Worm (Caenorhabditis elegans) whole organism, L1 larva: Measurements from ENCODE around the gene F56D5.3.

Source experiments
- C04F5.9 ChIP-seq: sonication (generic microtip); optimal IDR thresholded peaks from 2 replicates; lab custom pipeline; 2016; ENCODE audit warnings: missing genetic modification characterization, missing compliant biosample characterization
- C16A3.4 ChIP-seq: fragments of 150-350 bp; optimal IDR thresholded peaks from 2 replicates; lab custom pipeline; 2014; ENCODE audit warnings: missing biosample characterization, missing genetic modification characterization
- C34B4.2 ChIP-seq: sonication (generic microtip); optimal IDR thresholded peaks from 2 replicates; lab custom pipeline; 2017; ENCODE audit warnings: mild to moderate bottlenecking, missing genetic modification characterization, missing compliant biosample characterization
- F16B12.6 ChIP-seq: fragments of 150-350 bp; optimal IDR thresholded peaks from 2 replicates; lab custom pipeline; 2014; ENCODE audit warnings: missing biosample characterization, missing genetic modification characterization
- Y116A8C.19 ChIP-seq: sonication (generic microtip); optimal IDR thresholded peaks from 2 replicates; lab custom pipeline; 2016; ENCODE audit warnings: missing compliant biosample characterization, missing genetic modification characterization, borderline replicate concordance
- ceh-8 ChIP-seq: fragments of 200-800 bp; sonication (Bioruptor generic); optimal IDR thresholded peaks from 2 replicates; lab custom pipeline; 2018; ENCODE audit warnings: mild to moderate bottlenecking, missing genetic modification characterization, moderate library complexity, missing compliant biosample characterization
- ces-1 ChIP-seq: fragments of 150-350 bp; optimal IDR thresholded peaks from 2 replicates; lab custom pipeline; 2014; ENCODE audit warnings: missing biosample characterization, missing genetic modification reagents, missing genetic modification characterization
- dsc-1 ChIP-seq: sonication (generic microtip); optimal IDR thresholded peaks from 2 replicates; lab custom pipeline; 2016; ENCODE audit warnings: mild to moderate bottlenecking, missing genetic modification characterization, missing compliant biosample characterization
- efl-1 ChIP-seq, 4 experiments: fragments of 150-350 bp; optimal IDR thresholded peaks in 3 of 4; peaks in 1 of 4; 1 replicate in 1 of 4; 2 replicates in 3 of 4; lab custom pipeline; 2014; ENCODE audit warnings: missing biosample characterization in 2 of 4, missing genetic modification characterization in 2 of 4, missing genetic modification reagents in 2 of 4
- efl-3 ChIP-seq: fragments of 200-800 bp; sonication (Bioruptor generic); optimal IDR thresholded peaks from 2 replicates; lab custom pipeline; 2018; ENCODE audit warnings: mild to moderate bottlenecking, missing genetic modification characterization, missing compliant biosample characterization
- egl-13 ChIP-seq: sonication (generic microtip); optimal IDR thresholded peaks from 2 replicates; lab custom pipeline; 2016; ENCODE audit warnings: missing genotype, missing genetic modification reagents, missing genetic modification characterization, missing compliant biosample characterization
- elt-2 ChIP-seq: sonication (generic microtip); optimal IDR thresholded peaks from 2 replicates; lab custom pipeline; 2016; ENCODE audit warnings: missing genetic modification characterization, mild to moderate bottlenecking, inconsistent platforms, missing compliant biosample characterization, missing genetic modification reagents
- fkh-8 ChIP-seq: sonication (generic microtip); optimal IDR thresholded peaks from 2 replicates; lab custom pipeline; 2016; ENCODE audit warnings: mild to moderate bottlenecking, missing genetic modification characterization, missing compliant biosample characterization
- grh-1 ChIP-seq: fragments of 200-800 bp; sonication (Bioruptor generic); IDR thresholded peaks from 2 replicates; pipeline ENCODE4 v1.3.6; 2022; ENCODE audit warnings: missing genetic modification reagents, missing genetic modification characterization, missing compliant biosample characterization
- hpl-2 ChIP-seq: fragments of 150-350 bp; optimal IDR thresholded peaks from 2 replicates; lab custom pipeline; 2014; ENCODE audit warnings: missing biosample characterization, missing genetic modification reagents, missing genetic modification characterization
- isw-1 ChIP-seq: fragments of 200-800 bp; sonication (Bioruptor generic); IDR thresholded peaks from 2 replicates; pipeline ENCODE4 v1.3.6; 2022; ENCODE audit warnings: missing genetic modification characterization, missing compliant biosample characterization
- lin-15B ChIP-seq: fragments of 150-350 bp; sonication (generic microtip); optimal IDR thresholded peaks from 3 replicates; lab custom pipeline; 2014; ENCODE audit warnings: missing biosample characterization, missing genetic modification characterization
- lin-35 ChIP-seq, 2 experiments: fragments of 150-350 bp; optimal IDR thresholded peaks; 2 replicates each; lab custom pipeline; 2014; ENCODE audit warnings: missing biosample characterization in 2 of 2, missing genetic modification characterization in 2 of 2, missing genetic modification reagents in 2 of 2
- lir-3 ChIP-seq: sonication (generic microtip); optimal IDR thresholded peaks from 2 replicates; lab custom pipeline; 2016; ENCODE audit warnings: mild to moderate bottlenecking, missing genetic modification characterization, moderate library complexity, missing compliant biosample characterization; ENCODE audit not compliant: poor library complexity
- mdl-1 ChIP-seq, 2 experiments: fragments of 150-350 bp; optimal IDR thresholded peaks; 2 replicates each; lab custom pipeline; 2014 to 2017; ENCODE audit warnings: missing biosample characterization in 2 of 2, missing genetic modification characterization in 2 of 2, inconsistent platforms in 1 of 2
- nhr-20 ChIP-seq: sonication (generic microtip); optimal IDR thresholded peaks from 2 replicates; lab custom pipeline; 2016; ENCODE audit warnings: mild to moderate bottlenecking, missing genetic modification characterization, missing compliant biosample characterization
- nhr-28 ChIP-seq: fragments of 150-350 bp; optimal IDR thresholded peaks from 2 replicates; lab custom pipeline; 2014; ENCODE audit warnings: missing biosample characterization, missing genetic modification characterization
- nhr-77 ChIP-seq: fragments of 150-350 bp; optimal IDR thresholded peaks from 2 replicates; lab custom pipeline; 2014; ENCODE audit warnings: missing biosample characterization, missing genetic modification characterization
- nhr-85 ChIP-seq: sonication (generic microtip); peaks from one replicate; lab custom pipeline; 2016; ENCODE audit warnings: missing genetic modification characterization, inconsistent platforms, missing compliant biosample characterization
- nhr-90 ChIP-seq: sonication (generic microtip); optimal IDR thresholded peaks from 2 replicates; lab custom pipeline; 2016; ENCODE audit warnings: mild to moderate bottlenecking, missing genetic modification characterization, missing compliant biosample characterization; ENCODE audit not compliant: poor library complexity
- pag-3 ChIP-seq: sonication (generic microtip); optimal IDR thresholded peaks from 2 replicates; lab custom pipeline; 2017; ENCODE audit warnings: missing genetic modification characterization, mild to moderate bottlenecking, missing compliant biosample characterization, antibody characterized with exemption, borderline replicate concordance; ENCODE audit not compliant: insufficient read depth
- rnt-1 ChIP-seq: sonication (generic microtip); optimal IDR thresholded peaks from 2 replicates; lab custom pipeline; 2016; ENCODE audit warnings: mild to moderate bottlenecking, missing genetic modification characterization, moderate library complexity, missing compliant biosample characterization
- skn-1 ChIP-seq: fragments of 150-350 bp; optimal IDR thresholded peaks from 2 replicates; lab custom pipeline; 2014; ENCODE audit warnings: missing biosample characterization, missing genetic modification characterization
- snpc-4 ChIP-seq: fragments of 150-350 bp; optimal IDR thresholded peaks from 2 replicates; lab custom pipeline; 2014; ENCODE audit warnings: missing biosample characterization, missing genetic modification characterization
- tlp-1 ChIP-seq: fragments of 150-350 bp; optimal IDR thresholded peaks from 2 replicates; lab custom pipeline; 2014; ENCODE audit warnings: missing biosample characterization, missing genetic modification characterization
- unc-30 ChIP-seq: sonication (generic microtip); optimal IDR thresholded peaks from 2 replicates; lab custom pipeline; 2017; ENCODE audit warnings: missing biosample characterization, missing genetic modification characterization
- unc-98 ChIP-seq: fragments of 200-800 bp; sonication (Bioruptor generic); IDR thresholded peaks from 2 replicates; pipeline ENCODE4 v1.3.6; 2022; ENCODE audit warnings: missing genetic modification characterization, missing compliant biosample characterization
- ztf-11 ChIP-seq, 2 experiments: sonication (generic microtip); optimal IDR thresholded peaks; 2 replicates each; lab custom pipeline; 2016 to 2017; ENCODE audit warnings: missing genetic modification characterization in 2 of 2, missing biosample characterization in 1 of 2, missing compliant biosample characterization in 1 of 2

Gene F56D5.3

DNA sequence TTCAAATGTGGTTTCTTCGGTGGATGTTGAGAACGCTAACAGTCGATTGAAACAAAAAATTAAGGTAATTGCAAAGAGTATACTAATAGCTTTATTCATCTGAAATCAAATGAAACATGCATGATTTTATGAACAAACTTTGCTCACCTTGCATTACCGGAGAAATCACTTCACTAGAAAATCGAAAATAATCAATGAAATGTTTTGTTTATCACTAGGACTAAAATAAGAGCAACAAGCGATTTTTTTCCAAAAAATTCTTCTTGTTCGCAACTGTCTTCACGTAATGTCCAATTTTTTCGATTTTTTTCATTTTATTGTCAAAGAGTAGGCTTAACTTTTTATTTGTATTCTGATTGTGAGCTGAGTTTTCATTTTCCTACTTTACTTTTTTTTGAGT lies 25.0 kb downstream of the F56D5.3 start, which contains the start of gene F56D5.9:
TSS of gene F56D5.9 (minus strand) at position 101 of the 400 bp plus-strand sequence.
- TF ChIP-seq mdl-1 (tag; optimal IDR thresholded peaks at IDR 0.05; lab: Kevin White, UChicago) (no peak), tlp-1 (tag; lab: Kevin White, UChicago) (no peak), efl-1 (optimal IDR thresholded peaks at IDR 0.05; lab: Kevin White, UChicago) (no peak), efl-1 (GFP tag; optimal IDR thresholded peaks at IDR 0.05 in 1 of 2; lab: Kevin White, UChicago) (peak in 1 of 2 experiments; percentile 62), isw-1 (GFP tag; lab: Robert Waterston, UW) (no peak), C04F5.9 (tag; lab: Kevin White, UChicago) (no peak), snpc-4 (tag; lab: Kevin White, UChicago) (no peak)

DNA sequence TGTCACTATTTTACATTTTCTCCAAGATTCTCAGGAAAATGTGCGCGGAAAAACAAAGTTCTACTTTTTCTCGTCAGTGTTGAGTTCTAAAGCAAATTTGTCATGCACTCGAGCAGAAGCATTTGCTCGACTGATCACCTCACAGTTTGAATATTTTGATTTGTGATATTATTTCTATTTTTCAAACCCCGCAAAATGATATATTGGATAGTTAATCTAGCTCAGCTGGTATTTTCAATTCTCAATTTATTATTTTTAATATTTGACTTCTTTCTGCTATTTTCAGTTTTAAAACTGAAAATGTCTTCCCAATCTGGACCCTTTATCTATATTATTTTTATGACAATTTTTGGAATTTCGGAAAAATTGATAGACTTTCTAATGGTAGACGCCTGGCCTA lies 25.7 kb downstream of the F56D5.3 start, which contains the start of gene srxa-2:
TSS of gene srxa-2 (plus strand) at position 301 of the 400 bp plus-strand sequence.
- TF ChIP-seq fkh-8 (tag; lab: Kevin White, UChicago), result peak; percentile 7
- no peak for TF ChIP-seq snpc-4 (tag; lab: Kevin White, UChicago)

DNA sequence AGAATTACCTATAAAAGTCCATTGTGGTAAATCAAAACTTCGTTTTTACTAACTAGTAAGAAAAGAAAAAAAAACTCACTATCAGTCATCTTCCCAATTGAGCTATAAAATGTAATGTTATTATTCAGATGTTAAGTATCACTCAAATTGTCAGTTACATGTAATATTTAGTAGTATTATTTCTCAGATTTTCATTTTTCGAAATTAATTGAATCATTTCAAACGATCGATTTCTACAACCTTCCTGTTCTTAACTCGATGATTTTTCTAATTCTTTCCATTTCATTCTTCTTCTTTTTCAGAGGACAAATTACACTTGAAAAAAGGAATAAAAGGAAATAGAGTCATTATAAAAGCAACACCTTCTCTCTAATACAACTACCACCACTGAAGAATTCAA lies 30.6 kb downstream of the F56D5.3 start, which contains the start of gene F59B8.1:
TSS of gene F59B8.1 (plus strand) at position 301 of the 400 bp plus-strand sequence.
- TF ChIP-seq ceh-8 (GFP tag; lab: Kevin White, UChicago), result no peak
- TF ChIP-seq pag-3 (tag; lab: Kevin White, UChicago), result no peak
- TF ChIP-seq nhr-85 (tag; lab: Kevin White, UChicago), result no peak
- TF ChIP-seq egl-13, result no peak
- no peak for TF ChIP-seq nhr-20 (tag; lab: Kevin White, UChicago)
- TF ChIP-seq elt-2 (tag; lab: Kevin White, UChicago), result no peak
- no peak for TF ChIP-seq unc-30 (tag; lab: Kevin White, UChicago)
- no peak for TF ChIP-seq nhr-90 (tag; lab: Kevin White, UChicago)
- TF ChIP-seq F16B12.6 (tag; lab: Kevin White, UChicago), result no peak
- no peak for TF ChIP-seq unc-98 (GFP tag; lab: Robert Waterston, UW)
- TF ChIP-seq fkh-8 (tag; lab: Kevin White, UChicago), result no peak
- TF ChIP-seq C34B4.2 (tag; lab: Kevin White, UChicago), result no peak
- no peak for TF ChIP-seq lir-3
- TF ChIP-seq C16A3.4 (tag; lab: Kevin White, UChicago), result no peak
- TF ChIP-seq efl-3 (GFP tag; lab: Kevin White, UChicago), result no peak

ce11 chrIV:9432327-9432726 lies 34.9 kb downstream of the F56D5.3 start:
- TF ChIP-seq tlp-1 (tag; lab: Kevin White, UChicago) (no peak), egl-13 (no peak), F16B12.6 (tag; lab: Kevin White, UChicago) (no peak), efl-3 (GFP tag; lab: Kevin White, UChicago) (no peak), nhr-90 (tag; lab: Kevin White, UChicago) (no peak), Y116A8C.19 (no peak), efl-1 (optimal IDR thresholded peaks at IDR 0.05; lab: Kevin White, UChicago) (no peak), efl-1 (GFP tag; optimal IDR thresholded peaks at IDR 0.05 in 1 of 2; lab: Kevin White, UChicago) (peak in 1 of 2 experiments; percentile 65), ztf-11 (tag; optimal IDR thresholded peaks at IDR 0.05; lab: Kevin White, UChicago) (no peak), rnt-1 (tag; lab: Kevin White, UChicago) (no peak), skn-1 (tag; lab: Kevin White, UChicago) (no peak), lin-15B (no peak), C04F5.9 (tag; lab: Kevin White, UChicago) (no peak), fkh-8 (tag; lab: Kevin White, UChicago) (peak; percentile 6), ces-1 (GFP tag; lab: Kevin White, UChicago) (no peak), nhr-28 (tag; lab: Kevin White, UChicago) (no peak), dsc-1 (tag; lab: Kevin White, UChicago) (peak; percentile 73), hpl-2 (GFP tag; lab: Kevin White, UChicago) (no peak), grh-1 (GFP tag; lab: Robert Waterston, UW) (no peak), lin-35 (GFP tag; optimal IDR thresholded peaks at IDR 0.05; lab: Kevin White, UChicago) (no peak), C16A3.4 (tag; lab: Kevin White, UChicago) (no peak), ceh-8 (GFP tag; lab: Kevin White, UChicago) (no peak), nhr-77 (tag; lab: Kevin White, UChicago) (no peak)
